Worm (Caenorhabditis elegans) whole organism, late embryonic: ENCODE data around the gene T06A1.5.

ENCODE experiments used
- C08G9.2 ChIP-seq: sonication (generic microtip); optimal IDR thresholded peaks from 2 replicates; lab custom pipeline; 2016; ENCODE audit warnings: mild to moderate bottlenecking, missing genetic modification characterization, moderate library complexity, missing compliant biosample characterization
- K02D7.2 ChIP-seq: sonication (generic microtip); optimal IDR thresholded peaks from 2 replicates; lab custom pipeline; 2017; ENCODE audit warnings: mild to moderate bottlenecking, missing genetic modification characterization, missing compliant biosample characterization
- K09A11.1 ChIP-seq: sonication (generic microtip); optimal IDR thresholded peaks from 2 replicates; lab custom pipeline; 2017; ENCODE audit warnings: antibody characterized with exemption, mild to moderate bottlenecking, missing genetic modification characterization, missing compliant biosample characterization; ENCODE audit not compliant: insufficient read depth
- T23F11.4 ChIP-seq: fragments of 200-800 bp; sonication (Bioruptor generic); optimal IDR thresholded peaks from 2 replicates; lab custom pipeline; 2018; ENCODE audit warnings: mild to moderate bottlenecking, missing genetic modification characterization, missing compliant biosample characterization
- Y22D7AL.16 ChIP-seq: sonication (generic microtip); optimal IDR thresholded peaks from 2 replicates; lab custom pipeline; 2016; ENCODE audit warnings: missing genetic modification characterization, missing compliant biosample characterization
- ahr-1 ChIP-seq: sonication (generic microtip); optimal IDR thresholded peaks from 2 replicates; lab custom pipeline; 2016; ENCODE audit warnings: missing genetic modification characterization, missing compliant biosample characterization
- ceh-14 ChIP-seq: sonication (generic microtip); optimal IDR thresholded peaks from 2 replicates; lab custom pipeline; 2016; ENCODE audit warnings: missing genotype, missing genetic modification characterization, missing compliant biosample characterization
- ceh-18 ChIP-seq: sonication (generic microtip); optimal IDR thresholded peaks from 2 replicates; lab custom pipeline; 2016; ENCODE audit warnings: missing genetic modification characterization, missing compliant biosample characterization
- ceh-19 ChIP-seq: fragments of 200-800 bp; sonication (Bioruptor generic); optimal IDR thresholded peaks from 2 replicates; lab custom pipeline; 2018; ENCODE audit warnings: mild to moderate bottlenecking, missing genetic modification characterization, missing compliant biosample characterization
- ceh-31 ChIP-seq: sonication (generic microtip); optimal IDR thresholded peaks from 2 replicates; lab custom pipeline; 2016; ENCODE audit warnings: missing genetic modification characterization, missing compliant biosample characterization
- ceh-34 ChIP-seq: sonication (generic microtip); optimal IDR thresholded peaks from 2 replicates; lab custom pipeline; 2016; ENCODE audit warnings: mild to moderate bottlenecking, missing genetic modification characterization, missing compliant biosample characterization
- ceh-45 ChIP-seq: fragments of 200-800 bp; sonication (Bioruptor generic); IDR thresholded peaks from 2 replicates; pipeline ENCODE4 v1.3.6; 2022; ENCODE audit warnings: missing genetic modification reagents, missing genetic modification characterization, missing compliant biosample characterization
- ceh-48 ChIP-seq: sonication (generic microtip); optimal IDR thresholded peaks from 2 replicates; lab custom pipeline; 2016; ENCODE audit warnings: missing genetic modification characterization, inconsistent platforms, missing compliant biosample characterization
- dve-1 ChIP-seq: sonication (generic microtip); optimal IDR thresholded peaks from 2 replicates; lab custom pipeline; 2017; ENCODE audit warnings: antibody characterized with exemption, mild to moderate bottlenecking, missing genetic modification characterization, missing compliant biosample characterization
- elt-2 ChIP-seq: sonication (generic microtip); optimal IDR thresholded peaks from 2 replicates; lab custom pipeline; 2016; ENCODE audit warnings: missing genetic modification reagents, missing genetic modification characterization, missing compliant biosample characterization
- elt-4 ChIP-seq: sonication (generic microtip); optimal IDR thresholded peaks from 2 replicates; lab custom pipeline; 2016; ENCODE audit warnings: missing genetic modification characterization, missing compliant biosample characterization
- fax-1 ChIP-seq: sonication (generic microtip); optimal IDR thresholded peaks from 2 replicates; lab custom pipeline; 2016; ENCODE audit warnings: missing genotype, missing genetic modification characterization, missing compliant biosample characterization
- fkh-10 ChIP-seq: fragments of 150-350 bp; optimal IDR thresholded peaks from 2 replicates; lab custom pipeline; 2014; ENCODE audit warnings: missing biosample characterization, missing genetic modification reagents, missing genetic modification characterization
- hlh-13 ChIP-seq: fragments of 200-800 bp; sonication (Bioruptor generic); optimal IDR thresholded peaks from 2 replicates; lab custom pipeline; 2018; ENCODE audit warnings: mild to moderate bottlenecking, missing genetic modification characterization, missing compliant biosample characterization
- lim-6 ChIP-seq: sonication (generic microtip); optimal IDR thresholded peaks from 2 replicates; lab custom pipeline; 2016; ENCODE audit warnings: missing genetic modification characterization, missing compliant biosample characterization
- lin-11 ChIP-seq: fragments of 200-800 bp; sonication (Bioruptor generic); optimal IDR thresholded peaks from 2 replicates; lab custom pipeline; 2018; ENCODE audit warnings: mild to moderate bottlenecking, missing genetic modification characterization, missing compliant biosample characterization
- madf-2 ChIP-seq: sonication (generic microtip); optimal IDR thresholded peaks from 2 replicates; lab custom pipeline; 2017; ENCODE audit warnings: missing genetic modification characterization, missing compliant biosample characterization
- nfya-1 ChIP-seq: sonication (generic microtip); optimal IDR thresholded peaks from 2 replicates; lab custom pipeline; 2017; ENCODE audit warnings: missing genetic modification characterization, mild to moderate bottlenecking, missing compliant biosample characterization, antibody characterized with exemption, moderate library complexity
- nhr-11 ChIP-seq: fragments of 150-350 bp; optimal IDR thresholded peaks from 2 replicates; lab custom pipeline; 2014; ENCODE audit warnings: missing biosample characterization, missing genetic modification characterization
- npax-4 ChIP-seq: sonication (generic microtip); optimal IDR thresholded peaks from 2 replicates; lab custom pipeline; 2016; ENCODE audit warnings: missing genetic modification characterization, missing compliant biosample characterization
- pat-9 ChIP-seq: fragments of 200-800 bp; sonication (Bioruptor generic); optimal IDR thresholded peaks from 2 replicates; lab custom pipeline; 2018; ENCODE audit warnings: mild to moderate bottlenecking, missing genetic modification characterization, moderate library complexity, missing compliant biosample characterization
- ref-2 ChIP-seq: sonication (generic microtip); optimal IDR thresholded peaks from 2 replicates; lab custom pipeline; 2016; ENCODE audit warnings: missing genetic modification characterization, missing compliant biosample characterization
- sox-2 ChIP-seq: fragments of 200-800 bp; sonication (Bioruptor generic); IDR thresholded peaks from 2 replicates; pipeline ENCODE4 v1.3.6; 2022; ENCODE audit warnings: missing genetic modification reagents, missing genetic modification characterization, missing compliant biosample characterization
- sox-4 ChIP-seq: sonication (generic microtip); optimal IDR thresholded peaks from 2 replicates; lab custom pipeline; 2017; ENCODE audit warnings: mild to moderate bottlenecking, missing genetic modification characterization, inconsistent platforms, missing compliant biosample characterization
- ttx-3 ChIP-seq: sonication (generic microtip); optimal IDR thresholded peaks from 2 replicates; lab custom pipeline; 2016; ENCODE audit warnings: missing genetic modification reagents, missing genetic modification characterization, missing compliant biosample characterization
- unc-3 ChIP-seq, 2 experiments: fragments of 200-800 bp in 1 of 2; sonication (Bioruptor generic) in 1 of 2; sonication (generic microtip) in 1 of 2; conservative IDR thresholded peaks in 1 of 2; optimal IDR thresholded peaks in 1 of 2; 2 replicates each; pipeline versions ENCODE4 v1.3.6 to Lab custom; 2016 to 2022; ENCODE audit warnings: missing compliant biosample characterization in 2 of 2, missing genetic modification characterization in 2 of 2, missing genetic modification reagents in 1 of 2
- unc-42 ChIP-seq: sonication (generic microtip); optimal IDR thresholded peaks from 2 replicates; lab custom pipeline; 2016; ENCODE audit warnings: missing genotype, missing genetic modification characterization, missing compliant biosample characterization
- unc-55 ChIP-seq: sonication (generic microtip); optimal IDR thresholded peaks from 2 replicates; lab custom pipeline; 2017; ENCODE audit warnings: missing biosample characterization, missing genetic modification reagents, missing genetic modification characterization
- zip-5 ChIP-seq: sonication (generic microtip); optimal IDR thresholded peaks from 2 replicates; lab custom pipeline; 2016; ENCODE audit warnings: missing genetic modification characterization, missing compliant biosample characterization

Gene T06A1.5

ce11 chrV:1957110-1957509, 30.1 kb downstream of the T06A1.5 start, which contains the start of gene fipr-25:
Gene fipr-25, plus strand, starts transcription at chrV:1957410.
- TF ChIP-seq ceh-19 (no peak), ceh-45 (GFP tag; lab: Robert Waterston, UW) (no peak), T23F11.4 (GFP tag; lab: Kevin White, UChicago) (no peak), nhr-11 (tag; lab: Kevin White, UChicago) (no peak), zip-5 (tag; lab: Kevin White, UChicago) (no peak), ceh-34 (tag; lab: Kevin White, UChicago) (no peak), fax-1 (no peak)

- TF ChIP-seq npax-4 (tag; lab: Kevin White, UChicago) (no peak), unc-42 (tag; lab: Kevin White, UChicago) (no peak), madf-2 (tag; lab: Kevin White, UChicago) (no peak), C08G9.2 (no peak), ceh-45 (GFP tag; lab: Robert Waterston, UW) (no peak), ceh-31 (tag; lab: Kevin White, UChicago) (no peak), hlh-13 (no peak)
Measured at ce11 chrV:1961453-1961852, 34.4 kb downstream of the T06A1.5 start, which contains the start of gene Y40B10B.1. Gene Y40B10B.1, minus strand, starts transcription at chrV:1961553.

- no peak for TF ChIP-seq Y22D7AL.16 (tag; lab: Kevin White, UChicago)
- no peak for TF ChIP-seq ahr-1 (tag; lab: Kevin White, UChicago)
- no peak for TF ChIP-seq unc-55
- TF ChIP-seq ceh-34 (tag; lab: Kevin White, UChicago) = no peak
- TF ChIP-seq elt-4 (tag; lab: Kevin White, UChicago) = no peak
- TF ChIP-seq ceh-48 (tag; lab: Kevin White, UChicago) = no peak
- no peak for TF ChIP-seq nfya-1 (tag; lab: Kevin White, UChicago)
- no peak for TF ChIP-seq ceh-31 (tag; lab: Kevin White, UChicago)
- TF ChIP-seq ceh-14 (tag; lab: Kevin White, UChicago) = no peak
- no peak for TF ChIP-seq fkh-10 (GFP tag; lab: Kevin White, UChicago)
- no peak for TF ChIP-seq ttx-3 (tag; lab: Kevin White, UChicago)
Measured at ce11 chrV:1964806-1965205, 37.8 kb downstream of the T06A1.5 start, which contains the start of gene srj-15. Gene srj-15, minus strand, starts transcription at chrV:1964906.

ce11 chrV:1966962-1967361, 39.9 kb downstream of the T06A1.5 start:
- peak; percentile 9 for TF ChIP-seq elt-2 (tag; lab: Kevin White, UChicago)
- no peak for TF ChIP-seq ref-2 (tag; lab: Kevin White, UChicago)
- TF ChIP-seq sox-2 = no peak
- TF ChIP-seq, all 69 proteins: peak for 1

- TF ChIP-seq unc-42 (tag; lab: Kevin White, UChicago) (no peak), dve-1 (tag; lab: Kevin White, UChicago) (no peak), K02D7.2 (no peak), ceh-48 (tag; lab: Kevin White, UChicago) (no peak), nhr-11 (tag; lab: Kevin White, UChicago) (no peak), elt-2 (tag; lab: Kevin White, UChicago) (no peak), sox-4 (tag; lab: Kevin White, UChicago) (no peak), K09A11.1 (tag; lab: Kevin White, UChicago) (no peak), pat-9 (no peak), ceh-18 (tag; lab: Kevin White, UChicago) (no peak), unc-55 (no peak), C08G9.2 (no peak), unc-3 (GFP tag; conservative IDR thresholded peaks at IDR 0.05; lab: Robert Waterston, UW) (no peak), unc-3 (tag; optimal IDR thresholded peaks at IDR 0.05; lab: Kevin White, UChicago) (no peak), lim-6 (tag; lab: Kevin White, UChicago) (no peak), lin-11 (tag; lab: Kevin White, UChicago) (no peak)
Measured at ce11 chrV:1968809-1969208, 41.8 kb downstream of the T06A1.5 start.
